Fruit fly (Drosophila melanogaster): ENCODE measurements around the gene santa-maria.

DNA sequence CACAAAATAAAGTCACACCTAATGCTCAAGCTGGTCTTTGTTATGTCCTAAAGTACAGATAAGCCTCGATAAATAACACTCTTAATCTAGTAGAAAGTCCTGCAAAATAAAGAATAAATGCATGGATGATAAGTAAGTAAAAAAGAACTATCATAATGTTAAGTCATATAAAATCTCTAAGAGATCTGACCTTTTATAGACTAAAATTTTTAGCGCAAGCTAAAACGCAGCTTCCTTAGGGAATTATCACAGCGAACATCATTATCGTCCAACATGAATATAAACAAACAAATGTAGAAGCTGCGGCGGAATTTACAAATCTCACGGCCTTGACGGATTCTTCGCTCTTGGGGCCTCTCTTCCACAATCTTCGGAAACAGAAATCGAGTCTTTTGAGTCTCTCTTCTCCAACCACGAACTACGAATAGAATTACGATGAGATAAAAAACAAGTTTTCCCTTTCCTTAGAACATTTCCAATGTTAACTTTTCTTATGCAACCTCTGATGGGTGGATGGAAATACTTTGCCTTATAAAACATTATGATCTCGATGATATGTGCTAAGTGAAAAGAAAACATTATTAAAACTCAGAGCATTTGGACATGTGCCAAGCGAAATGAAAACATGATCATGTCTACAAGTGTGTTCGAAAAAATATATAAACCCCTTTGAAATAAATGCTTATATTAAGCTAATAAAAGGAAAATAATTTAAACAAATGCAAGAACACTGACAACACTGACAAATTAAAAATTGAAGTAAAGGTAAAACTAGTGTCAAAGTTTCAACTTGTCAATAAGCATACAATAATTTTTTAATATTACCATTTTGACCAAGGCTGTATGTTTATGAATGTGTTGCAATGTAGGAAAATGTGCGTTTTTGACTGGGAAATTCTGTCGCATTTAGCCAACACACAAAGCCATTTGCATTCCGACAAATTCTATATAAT is 43.6 kb upstream of the santa-maria start:
- TF ChIP-seq insv (optimal IDR thresholded peaks at IDR 0.05) (no peak), Myc (optimal IDR thresholded peaks at IDR 0.05) (no peak), Sin3A (optimal IDR thresholded peaks at IDR 0.05) (no peak), psq (optimal IDR thresholded peaks at IDR 0.05) (no peak), ttk (optimal IDR thresholded peaks at IDR 0.05) (no peak), h (optimal IDR thresholded peaks at IDR 0.05) (no peak)

Measured in Kc167 (cell line).